Worm (Caenorhabditis elegans): ENCODE measurements around the gene spot-1.

DNA sequence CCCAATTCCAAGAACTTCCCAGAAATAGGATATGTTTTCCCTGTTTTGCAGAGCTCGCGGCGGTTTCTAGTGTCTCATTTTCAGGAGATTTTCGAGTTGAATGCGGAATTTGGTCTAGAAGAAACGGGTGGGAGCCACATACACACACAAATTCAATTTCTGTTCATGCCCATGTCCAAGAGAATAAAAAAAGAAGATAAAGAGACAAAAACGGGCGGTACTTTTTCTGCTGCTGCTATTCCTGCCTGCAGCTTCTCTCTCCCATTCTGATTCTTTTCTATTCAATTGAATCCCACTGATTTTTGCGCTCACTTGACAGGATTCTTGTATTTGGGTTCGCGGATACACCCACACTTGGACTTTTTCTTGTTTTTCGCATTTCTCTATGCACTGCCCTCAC is 14.5 kb downstream of the spot-1 start:
- no peak for TF ChIP-seq nhr-10 (tag; optimal IDR thresholded peaks at IDR 0.05)
- TF ChIP-seq fos-1 (tag; optimal IDR thresholded peaks at IDR 0.05) = no peak
- no peak for TF ChIP-seq ama-1 (optimal IDR thresholded peaks at IDR 0.05)
- TF ChIP-seq lsy-2 (tag; optimal IDR thresholded peaks at IDR 0.05) = no peak
- no peak for TF ChIP-seq unc-62 (GFP tag; optimal IDR thresholded peaks at IDR 0.05)
- no peak for TF ChIP-seq nhr-11 (tag; optimal IDR thresholded peaks at IDR 0.05)
- no peak for TF ChIP-seq lin-13 (GFP tag; optimal IDR thresholded peaks at IDR 0.05)
- TF ChIP-seq nhr-77 (tag; optimal IDR thresholded peaks at IDR 0.05) = no peak
- TF ChIP-seq nhr-25 (tag; optimal IDR thresholded peaks at IDR 0.05) = no peak
- TF ChIP-seq F13H6.1 (tag; optimal IDR thresholded peaks at IDR 0.05) = no peak
